Fruit fly (Drosophila melanogaster) whole organism, adult: ENCODE data around the gene InR.

Experiments used
- CG12768 ChIP-seq: fragments of 200-800 bp; sonication (Bioruptor generic); optimal IDR thresholded peaks from 2 replicates; lab custom pipeline; 2017; ENCODE audit warnings: missing biosample characterization, missing genetic modification characterization, mild to moderate bottlenecking, moderate library complexity, missing genetic modification reagents
- CG7045 ChIP-seq: fragments of 200-800 bp; sonication (Bioruptor generic); optimal IDR thresholded peaks from 2 replicates; lab custom pipeline; 2017; ENCODE audit warnings: missing biosample characterization, mild to moderate bottlenecking, missing genetic modification characterization
- CG7101 ChIP-seq: fragments of 200-800 bp; sonication (Bioruptor generic); optimal IDR thresholded peaks from 2 replicates; lab custom pipeline; 2018; ENCODE audit warnings: missing biosample characterization, mild to moderate bottlenecking, missing genetic modification characterization, moderate library complexity
- Hr96 ChIP-seq: fragments of 200-800 bp; sonication (Bioruptor generic); optimal IDR thresholded peaks from 2 replicates; lab custom pipeline; 2016; ENCODE audit warnings: missing biosample characterization, missing genetic modification characterization
- Mnt ChIP-seq: fragments of 200-800 bp; sonication (Bioruptor generic); optimal IDR thresholded peaks from 2 replicates; lab custom pipeline; 2016; ENCODE audit warnings: missing biosample characterization, mild to moderate bottlenecking, missing genetic modification characterization
- tj ChIP-seq: fragments of 200-800 bp; sonication (Bioruptor generic); optimal IDR thresholded peaks from 3 replicates; lab custom pipeline; 2017; ENCODE audit warnings: missing biosample characterization, mild to moderate bottlenecking, missing genetic modification characterization, moderate library complexity

- no peak for TF ChIP-seq Mnt (GFP tag; lab: Kevin White, UChicago)
- TF ChIP-seq CG7045, result no peak
- TF ChIP-seq CG12768 (GFP tag; lab: Kevin White, UChicago), result no peak
- TF ChIP-seq CG7101 (tag; lab: Kevin White, UChicago), result no peak
- no peak for TF ChIP-seq tj (GFP tag; lab: Kevin White, UChicago)
- TF ChIP-seq Hr96, result no peak
Observed at dm6 chr3R:21643197-21643596, 24.1 kb upstream of the InR start.
